Worm (Caenorhabditis elegans) whole organism, L3 larva: Measurements from ENCODE around the gene gad-3.
A peak's percentile ranks its signal among the peaks of the same experiment; 100 is the strongest.

Source experiments
- R02D3.7 ChIP-seq: fragments of 150-350 bp; optimal IDR thresholded peaks from 2 replicates; lab custom pipeline; 2014; ENCODE audit warnings: missing biosample characterization, missing genetic modification characterization
- ZK546.5 ChIP-seq: sonication (generic microtip); optimal IDR thresholded peaks from 2 replicates; lab custom pipeline; 2017; ENCODE audit warnings: missing biosample characterization, missing genetic modification characterization
- aly-2 ChIP-seq: fragments of 150-350 bp; optimal IDR thresholded peaks from 2 replicates; lab custom pipeline; 2014; ENCODE audit warnings: missing biosample characterization, missing genetic modification characterization
- ama-1 ChIP-seq: fragments of 150-350 bp; optimal IDR thresholded peaks from 2 replicates; lab custom pipeline; 2018
- ceh-16 ChIP-seq: sonication (generic microtip); optimal IDR thresholded peaks from 2 replicates; lab custom pipeline; 2017; ENCODE audit warnings: missing biosample characterization, missing genetic modification characterization
- ceh-28 ChIP-seq: fragments of 150-350 bp; optimal IDR thresholded peaks from 2 replicates; lab custom pipeline; 2014; ENCODE audit warnings: missing biosample characterization, missing genetic modification reagents, missing genetic modification characterization
- ceh-82 ChIP-seq: fragments of 150-350 bp; optimal IDR thresholded peaks from 2 replicates; lab custom pipeline; 2014; ENCODE audit warnings: missing biosample characterization, missing genetic modification characterization
- ceh-9 ChIP-seq: sonication (generic microtip); optimal IDR thresholded peaks from 2 replicates; lab custom pipeline; 2018; ENCODE audit warnings: missing biosample characterization, missing genetic modification characterization
- daf-12 ChIP-seq: fragments of 150-350 bp; optimal IDR thresholded peaks from 2 replicates; lab custom pipeline; 2014; ENCODE audit warnings: missing biosample characterization, missing genetic modification reagents, missing genetic modification characterization
- egl-27 ChIP-seq: sonication (generic microtip); optimal IDR thresholded peaks from 4 replicates; lab custom pipeline; 2017; ENCODE audit warnings: missing biosample characterization, missing genetic modification reagents, missing genetic modification characterization
- egl-5 ChIP-seq: fragments of 150-350 bp; optimal IDR thresholded peaks from 2 replicates; lab custom pipeline; 2017; ENCODE audit warnings: missing biosample characterization, missing genetic modification reagents, missing genetic modification characterization, inconsistent platforms
- elt-1 ChIP-seq: fragments of 150-350 bp; optimal IDR thresholded peaks from 2 replicates; lab custom pipeline; 2014; ENCODE audit warnings: missing biosample characterization, missing genetic modification characterization
- elt-2 ChIP-seq: sonication (generic microtip); optimal IDR thresholded peaks from 2 replicates; lab custom pipeline; 2016; ENCODE audit warnings: missing genetic modification reagents, mild to moderate bottlenecking, missing genetic modification characterization, missing compliant biosample characterization
- elt-3 ChIP-seq, 3 experiments: fragments of 150-350 bp in 1 of 3; sonication (generic microtip) in 2 of 3; optimal IDR thresholded peaks; 2 replicates in 2 of 3; 4 replicates in 1 of 3; lab custom pipeline; 2014 to 2017; ENCODE audit warnings: missing biosample characterization in 3 of 3, missing genetic modification characterization in 3 of 3
- eor-1 ChIP-seq, 2 experiments: fragments of 150-350 bp; optimal IDR thresholded peaks; 2 replicates each; lab custom pipeline; 2014 to 2018; ENCODE audit warnings: missing biosample characterization in 2 of 2, missing genetic modification characterization in 2 of 2
- fkh-2 ChIP-seq: fragments of 150-350 bp; optimal IDR thresholded peaks from 2 replicates; lab custom pipeline; 2014; ENCODE audit warnings: missing biosample characterization, missing genetic modification reagents, missing genetic modification characterization
- fos-1 ChIP-seq: fragments of 150-350 bp; optimal IDR thresholded peaks from 2 replicates; lab custom pipeline; 2014; ENCODE audit warnings: missing biosample characterization, missing genetic modification characterization
- hmg-11 ChIP-seq: sonication (generic microtip); optimal IDR thresholded peaks from 2 replicates; lab custom pipeline; 2016; ENCODE audit warnings: missing genetic modification characterization, missing compliant biosample characterization
- lsy-12 ChIP-seq: sonication (generic microtip); optimal IDR thresholded peaks from 2 replicates; lab custom pipeline; 2016; ENCODE audit warnings: mild to moderate bottlenecking, missing genetic modification characterization, missing compliant biosample characterization
- mdl-1 ChIP-seq: fragments of 150-350 bp; optimal IDR thresholded peaks from 2 replicates; lab custom pipeline; 2014; ENCODE audit warnings: missing biosample characterization, missing genetic modification characterization
- nfya-1 ChIP-seq: sonication (generic microtip); optimal IDR thresholded peaks from 2 replicates; lab custom pipeline; 2017; ENCODE audit warnings: missing genetic modification characterization, mild to moderate bottlenecking, missing compliant biosample characterization, antibody characterized with exemption, moderate library complexity; ENCODE audit not compliant: insufficient read depth
- nhr-11 ChIP-seq: fragments of 150-350 bp; optimal IDR thresholded peaks from 2 replicates; lab custom pipeline; 2014; ENCODE audit warnings: missing biosample characterization, missing genetic modification characterization
- nhr-12 ChIP-seq: fragments of 150-350 bp; optimal IDR thresholded peaks from 2 replicates; lab custom pipeline; 2014; ENCODE audit warnings: missing biosample characterization, missing genetic modification characterization
- nhr-23 ChIP-seq: fragments of 150-350 bp; optimal IDR thresholded peaks from 2 replicates; lab custom pipeline; 2014; ENCODE audit warnings: missing biosample characterization, missing genetic modification reagents, missing genetic modification characterization
- nhr-237 ChIP-seq: fragments of 150-350 bp; optimal IDR thresholded peaks from 2 replicates; lab custom pipeline; 2014; ENCODE audit warnings: missing biosample characterization, missing genetic modification characterization
- nhr-25 ChIP-seq: sonication (generic microtip); optimal IDR thresholded peaks from 2 replicates; lab custom pipeline; 2017; ENCODE audit warnings: missing biosample characterization, missing genetic modification characterization
- nhr-28 ChIP-seq: fragments of 150-350 bp; optimal IDR thresholded peaks from 2 replicates; lab custom pipeline; 2014; ENCODE audit warnings: missing biosample characterization, missing genetic modification characterization
- nhr-43 ChIP-seq: sonication (generic microtip); optimal IDR thresholded peaks from 2 replicates; lab custom pipeline; 2016; ENCODE audit warnings: mild to moderate bottlenecking, missing genetic modification characterization, missing compliant biosample characterization; ENCODE audit not compliant: poor library complexity, severe bottlenecking
- nhr-77 ChIP-seq: fragments of 150-350 bp; optimal IDR thresholded peaks from 2 replicates; lab custom pipeline; 2014; ENCODE audit warnings: missing biosample characterization, missing genetic modification characterization
- pha-4 ChIP-seq: fragments of 150-350 bp; optimal IDR thresholded peaks from 2 replicates; lab custom pipeline; 2014; ENCODE audit warnings: missing biosample characterization, missing genetic modification reagents, missing genetic modification characterization
- pqm-1 ChIP-seq: fragments of 150-350 bp; optimal IDR thresholded peaks from 2 replicates; lab custom pipeline; 2017; ENCODE audit warnings: missing biosample characterization, missing genetic modification characterization, inconsistent platforms
- sea-2 ChIP-seq: fragments of 150-350 bp; sonication (generic microtip); optimal IDR thresholded peaks from 4 replicates; lab custom pipeline; 2014; ENCODE audit warnings: missing biosample characterization, missing genetic modification reagents, missing genetic modification characterization
- skn-1 ChIP-seq: fragments of 150-350 bp; optimal IDR thresholded peaks from 2 replicates; lab custom pipeline; 2014; ENCODE audit warnings: missing biosample characterization, missing genetic modification characterization
- snpc-4 ChIP-seq: fragments of 150-350 bp; optimal IDR thresholded peaks from 2 replicates; lab custom pipeline; 2014; ENCODE audit warnings: missing biosample characterization, missing genetic modification characterization
- tbx-2 ChIP-seq: sonication (generic microtip); optimal IDR thresholded peaks from 2 replicates; lab custom pipeline; 2016; ENCODE audit warnings: mild to moderate bottlenecking, missing genetic modification characterization, missing compliant biosample characterization
- zag-1 ChIP-seq: fragments of 150-350 bp; optimal IDR thresholded peaks from 2 replicates; lab custom pipeline; 2014; ENCODE audit warnings: missing biosample characterization, missing genetic modification characterization
- ztf-11 ChIP-seq: fragments of 150-350 bp; optimal IDR thresholded peaks from 2 replicates; lab custom pipeline; 2014; ENCODE audit warnings: missing biosample characterization, missing genetic modification characterization
- ztf-4 ChIP-seq: fragments of 150-350 bp; optimal IDR thresholded peaks from 2 replicates; lab custom pipeline; 2014; ENCODE audit warnings: missing biosample characterization, missing genetic modification characterization

Gene gad-3

ce11 chrV:9191406-9191805 is 18.6 kb upstream of the gad-3 start, which contains the start of gene sphr-1:
Gene sphr-1, plus strand, starts transcription at chrV:9191610.
- no peak for TF ChIP-seq skn-1 (tag; lab: Kevin White, UChicago)
- TF ChIP-seq lsy-12: no peak
- TF ChIP-seq nhr-12 (tag; lab: Kevin White, UChicago): no peak
- TF ChIP-seq nhr-25 (tag; lab: Kevin White, UChicago): no peak
- peak; percentile 32 for TF ChIP-seq nfya-1
- TF ChIP-seq snpc-4 (tag; lab: Kevin White, UChicago): no peak
- TF ChIP-seq egl-27 (tag; lab: Kevin White, UChicago): no peak
- TF ChIP-seq hmg-11: peak; percentile 43
- TF ChIP-seq daf-12 (tag; lab: Kevin White, UChicago): no peak
- TF ChIP-seq sea-2: no peak
- no peak for TF ChIP-seq ZK546.5 (tag; lab: Kevin White, UChicago)

- no peak for TF ChIP-seq nhr-25 (tag; lab: Kevin White, UChicago)
- TF ChIP-seq nhr-23 (tag; lab: Kevin White, UChicago): no peak
- no peak for TF ChIP-seq ama-1
- no peak for TF ChIP-seq nhr-28 (tag; lab: Kevin White, UChicago)
- no peak for TF ChIP-seq elt-3 (tag; optimal IDR thresholded peaks at IDR 0.05; lab: Kevin White, UChicago)
- TF ChIP-seq fos-1 (tag; lab: Kevin White, UChicago): no peak
- no peak for TF ChIP-seq egl-5 (tag; lab: Kevin White, UChicago)
- TF ChIP-seq pha-4 (tag; lab: Kevin White, UChicago): no peak
- TF ChIP-seq ztf-4: no peak
- no peak for TF ChIP-seq fkh-2 (tag; lab: Kevin White, UChicago)
- TF ChIP-seq nhr-43 (tag; lab: Kevin White, UChicago): no peak
These were observed 13.2 kb upstream of the gad-3 start for ce11 chrV:9186028-9186427.

- TF ChIP-seq nhr-237 (tag; lab: Kevin White, UChicago) (no peak), nhr-23 (tag; lab: Kevin White, UChicago) (no peak), eor-1 (tag; optimal IDR thresholded peaks at IDR 0.05; lab: Kevin White, UChicago) (no peak), egl-27 (tag; lab: Kevin White, UChicago) (no peak), ztf-11 (tag; lab: Kevin White, UChicago) (no peak), ceh-82 (tag; lab: Kevin White, UChicago) (no peak), tbx-2 (tag; lab: Kevin White, UChicago) (no peak), nhr-25 (tag; lab: Kevin White, UChicago) (no peak), snpc-4 (tag; lab: Kevin White, UChicago) (no peak), aly-2 (tag; lab: Kevin White, UChicago) (no peak), egl-5 (tag; lab: Kevin White, UChicago) (no peak), zag-1 (no peak), pqm-1 (tag; lab: Kevin White, UChicago) (no peak)
These were observed 11.1 kb upstream of the gad-3 start for ce11 chrV:9183718-9184441.

- TF ChIP-seq daf-12 (tag; lab: Kevin White, UChicago): no peak
- no peak for TF ChIP-seq ceh-9 (tag; lab: Kevin White, UChicago)
These were observed 9.0 kb upstream of the gad-3 start, which contains the start of gene ptr-1 for ce11 chrV:9181669-9182250. Gene ptr-1, minus strand, starts transcription at chrV:9181719.

ce11 chrV:9175218-9175837 is 2.5 kb upstream of the gad-3 start, which contains the start of gene spas-1:
Gene spas-1, plus strand, starts transcription at chrV:9175789.
- TF ChIP-seq tbx-2 (tag; lab: Kevin White, UChicago) (peak; percentile 76), sea-2 (no peak), daf-12 (tag; lab: Kevin White, UChicago) (no peak), egl-27 (tag; lab: Kevin White, UChicago) (peak; percentile 25), ceh-28 (tag; lab: Kevin White, UChicago) (peak; percentile 82), nhr-77 (tag; lab: Kevin White, UChicago) (no peak), fos-1 (tag; lab: Kevin White, UChicago) (no peak), fkh-2 (tag; lab: Kevin White, UChicago) (no peak), nhr-43 (tag; lab: Kevin White, UChicago) (peak; percentile 77), elt-3 (tag; optimal IDR thresholded peaks at IDR 0.05; lab: Kevin White, UChicago) (no peak), lsy-12 (peak; percentile 73), nhr-11 (no peak), eor-1 (tag; optimal IDR thresholded peaks at IDR 0.05; lab: Kevin White, UChicago) (no peak), ZK546.5 (tag; lab: Kevin White, UChicago) (no peak), ama-1 (peak; percentile 41), elt-2 (peak; percentile 71), R02D3.7 (tag; lab: Kevin White, UChicago) (peak; percentile 75), pqm-1 (tag; lab: Kevin White, UChicago) (peak; percentile 73), aly-2 (tag; lab: Kevin White, UChicago) (no peak), nhr-23 (tag; lab: Kevin White, UChicago) (peak; percentile 89), ztf-11 (tag; lab: Kevin White, UChicago) (no peak), hmg-11 (peak; percentile 71), nhr-237 (tag; lab: Kevin White, UChicago) (no peak), mdl-1 (no peak), ceh-82 (tag; lab: Kevin White, UChicago) (peak; percentile 19), snpc-4 (tag; lab: Kevin White, UChicago) (peak; percentile 88), nfya-1 (peak; percentile 85), ceh-16 (tag; lab: Kevin White, UChicago) (no peak), elt-1 (tag; lab: Kevin White, UChicago) (peak; percentile 37), nhr-28 (tag; lab: Kevin White, UChicago) (no peak)
